Fruit fly (Drosophila melanogaster) whole organism, adult: Measurements from ENCODE around the gene Cipc.

Source experiments
- CG11617 ChIP-seq: fragments of 200-800 bp; sonication (Bioruptor generic); optimal IDR thresholded peaks from 2 replicates; lab custom pipeline; 2017; ENCODE audit warnings: mild to moderate bottlenecking, missing biosample characterization, missing genetic modification reagents, missing genetic modification characterization
- CG14711 ChIP-seq: fragments of 200-800 bp; sonication (Bioruptor generic); optimal IDR thresholded peaks from 2 replicates; lab custom pipeline; 2018; ENCODE audit warnings: missing biosample characterization, mild to moderate bottlenecking, missing genetic modification characterization, moderate library complexity
- CG1620 ChIP-seq: fragments of 200-800 bp; sonication (Bioruptor generic); optimal IDR thresholded peaks from 2 replicates; lab custom pipeline; 2016; ENCODE audit warnings: missing biosample characterization, missing genetic modification characterization
- CG5204 ChIP-seq: fragments of 200-800 bp; sonication (Bioruptor generic); optimal IDR thresholded peaks from 2 replicates; lab custom pipeline; 2016; ENCODE audit warnings: missing biosample characterization, missing genetic modification characterization
- CG7045 ChIP-seq: fragments of 200-800 bp; sonication (Bioruptor generic); optimal IDR thresholded peaks from 2 replicates; lab custom pipeline; 2017; ENCODE audit warnings: missing biosample characterization, mild to moderate bottlenecking, missing genetic modification characterization
- Hr96 ChIP-seq: fragments of 200-800 bp; sonication (Bioruptor generic); optimal IDR thresholded peaks from 2 replicates; lab custom pipeline; 2016; ENCODE audit warnings: missing biosample characterization, missing genetic modification characterization
- Mnt ChIP-seq: fragments of 200-800 bp; sonication (Bioruptor generic); optimal IDR thresholded peaks from 2 replicates; lab custom pipeline; 2016; ENCODE audit warnings: missing biosample characterization, mild to moderate bottlenecking, missing genetic modification characterization
- bab1 ChIP-seq: fragments of 200-800 bp; sonication (Bioruptor generic); optimal IDR thresholded peaks from 3 replicates; lab custom pipeline; 2019; ENCODE audit warnings: missing biosample characterization, mild to moderate bottlenecking, missing genetic modification characterization, moderate library complexity
- cic ChIP-seq: fragments of 200-800 bp; sonication (Bioruptor generic); optimal IDR thresholded peaks from 2 replicates; lab custom pipeline; 2017; ENCODE audit warnings: missing biosample characterization, mild to moderate bottlenecking, missing genetic modification characterization, moderate library complexity
- cnc ChIP-seq, 2 experiments: fragments of >200 bp; optimal IDR thresholded peaks; 2 replicates each; lab custom pipeline; 2017
- kay ChIP-seq: fragments of 200-800 bp; sonication (Bioruptor generic); peaks from one replicate; lab custom pipeline; 2016; ENCODE audit warnings: missing biosample characterization, missing genetic modification characterization, borderline replicate concordance

DNA sequence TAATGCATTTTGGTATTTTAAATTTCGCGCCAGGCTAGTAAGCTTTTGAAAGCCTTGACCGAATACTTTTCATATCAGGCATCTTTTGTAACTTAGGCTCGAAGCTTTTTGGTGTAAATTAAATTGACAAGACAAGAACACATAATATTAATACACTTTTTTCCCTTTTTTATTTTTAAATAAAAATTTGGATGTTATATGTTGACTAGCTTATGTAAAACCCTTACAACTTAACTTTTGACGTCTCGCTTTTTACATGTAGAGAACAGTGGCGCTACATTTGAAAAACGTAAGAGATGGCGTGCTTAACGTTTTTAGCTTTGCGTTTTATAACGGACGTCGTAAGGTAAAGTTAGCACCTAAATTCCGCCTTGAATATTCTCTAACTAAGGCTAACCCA lies 30.5 kb downstream of the Cipc start:
- no peak for TF ChIP-seq Mnt (GFP tag; lab: Kevin White, UChicago)
- no peak for TF ChIP-seq CG11617
- TF ChIP-seq bab1 (GFP tag; lab: Kevin White, UChicago) = no peak
- no peak for TF ChIP-seq CG14711
- TF ChIP-seq Hr96 (GFP tag; lab: Kevin White, UChicago) = no peak
- TF ChIP-seq cnc (optimal IDR thresholded peaks at IDR 0.05; lab: Kevin White, UChicago) = no peak
- TF ChIP-seq cic = no peak
- TF ChIP-seq kay (GFP tag; lab: Kevin White, UChicago) = peak; percentile 68
- TF ChIP-seq CG1620 (GFP tag; lab: Kevin White, UChicago) = no peak
- no peak for TF ChIP-seq CG5204
- no peak for TF ChIP-seq CG7045 (GFP tag; lab: Kevin White, UChicago)
